Fruit fly (Drosophila melanogaster): Measurements from ENCODE around the gene CG10098.

DNA sequence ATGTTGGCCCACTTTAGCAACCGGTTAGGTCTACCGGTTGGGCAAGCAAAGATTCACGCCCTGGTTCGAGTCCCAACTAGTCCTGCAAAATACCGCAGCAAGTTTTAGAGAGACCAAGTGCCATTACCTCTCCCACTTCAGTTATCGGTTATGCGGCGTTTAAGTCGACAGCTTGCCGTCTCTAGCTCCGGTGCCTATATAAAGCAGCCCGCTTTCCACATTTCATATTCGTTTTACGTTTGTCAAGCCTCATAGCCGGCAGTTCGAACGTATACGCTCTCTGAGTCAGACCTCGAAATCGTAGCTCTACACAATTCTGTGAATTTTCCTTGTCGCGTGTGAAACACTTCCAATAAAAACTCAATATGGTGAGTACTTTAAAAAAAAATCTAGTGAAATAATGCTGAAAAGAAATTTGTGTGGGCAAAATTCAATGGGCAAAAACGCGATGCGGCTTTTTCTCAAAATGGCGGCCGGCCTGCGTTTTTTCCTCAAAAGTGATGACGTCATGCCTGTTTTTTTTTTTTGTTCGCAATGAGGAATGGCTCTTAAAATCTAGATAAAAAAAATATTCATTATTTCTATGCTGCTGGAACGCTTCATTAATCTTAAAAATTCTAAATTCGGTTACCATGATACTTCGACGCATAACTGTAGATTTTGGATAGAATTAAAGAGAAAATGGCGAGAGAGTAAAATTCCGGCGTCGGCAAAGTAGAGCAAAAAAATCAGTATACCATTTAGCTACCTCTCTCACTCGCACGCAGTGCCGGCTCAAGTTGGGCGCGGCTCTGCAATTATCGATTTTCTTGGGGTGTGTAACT, 37.8 kb upstream of the CG10098 start, which contains the start of gene alphaTub84B:
- TF ChIP-seq CG2889 (GFP tag; IDR thresholded peaks at IDR 0.05) (no peak), bab2 (GFP tag; optimal IDR thresholded peaks at IDR 0.05) (peak; percentile 48), exex (tag; optimal IDR thresholded peaks at IDR 0.05) (no peak), CG11093 (GFP tag; IDR thresholded peaks at IDR 0.05) (no peak; the same call in 2 of the 3 replicates), Ets97D (GFP tag; optimal IDR thresholded peaks at IDR 0.05) (peak; percentile 62), stwl (tag; optimal IDR thresholded peaks at IDR 0.05) (peak; percentile 47), CG18599 (GFP tag; optimal IDR thresholded peaks at IDR 0.05) (peak; percentile 56), ssp (GFP tag; IDR thresholded peaks at IDR 0.05) (peak; percentile 46; the same call in 1 of the 2 replicates), pan (optimal IDR thresholded peaks at IDR 0.05) (no peak), pan (GFP tag; optimal IDR thresholded peaks at IDR 0.05 in 1 of 2, IDR thresholded peaks at IDR 0.05 in 1 of 2) (peak in 1 of 2 experiments; percentile 59), slbo (GFP tag; IDR thresholded peaks at IDR 0.05) (peak; percentile 67), CG10366 (GFP tag; IDR thresholded peaks at IDR 0.05) (no peak)
